Fruit fly (Drosophila melanogaster) whole organism, embryonic: ENCODE measurements around the gene Jhbp5.

Source experiments
- ATbp ChIP-seq: fragments of 200-800 bp; sonication (Bioruptor generic); optimal IDR thresholded peaks from 2 replicates; lab custom pipeline; 2017; ENCODE audit warnings: missing biosample characterization, mild to moderate bottlenecking, missing genetic modification characterization, missing genetic modification reagents
- Ada2b ChIP-seq: fragments of 200-800 bp; sonication (Bioruptor generic); IDR thresholded peaks from 2 replicates; pipeline ENCODE4 v1.3.6; 2022; ENCODE audit warnings: missing biosample characterization, missing genetic modification characterization
- B-H1 ChIP-seq: fragments of 200-800 bp; sonication (Bioruptor generic); IDR thresholded peaks from 3 replicates; pipeline ENCODE4 v1.3.6; 2022; ENCODE audit warnings: missing biosample characterization, missing genetic modification characterization
- CG10654 ChIP-seq: fragments of 200-800 bp; sonication (Bioruptor generic); optimal IDR thresholded peaks from 2 replicates; lab custom pipeline; 2016; ENCODE audit warnings: missing biosample characterization, missing genetic modification characterization
- CG11723 ChIP-seq: fragments of 200-800 bp; sonication (Bioruptor generic); optimal IDR thresholded peaks from 2 replicates; lab custom pipeline; 2017; ENCODE audit warnings: missing biosample characterization, mild to moderate bottlenecking, missing genetic modification characterization
- CG14667 ChIP-seq: fragments of 200-800 bp; sonication (Bioruptor generic); IDR thresholded peaks from 2 replicates; pipeline ENCODE4 v1.3.6; 2022; ENCODE audit warnings: missing biosample characterization, missing genetic modification characterization
- CG14710 ChIP-seq: fragments of 200-800 bp; sonication (Bioruptor generic); optimal IDR thresholded peaks from 3 replicates; lab custom pipeline; 2019; ENCODE audit warnings: missing biosample characterization, mild to moderate bottlenecking, missing genetic modification characterization, moderate library complexity
- CG14965 ChIP-seq: fragments of 200-800 bp; sonication (Bioruptor generic); optimal IDR thresholded peaks from 2 replicates; lab custom pipeline; 2016; ENCODE audit warnings: missing biosample characterization, missing genetic modification characterization, borderline replicate concordance
- CG2129 ChIP-seq: fragments of 200-800 bp; sonication (Bioruptor generic); IDR thresholded peaks from 2 replicates; pipeline ENCODE4 v1.3.6; 2022; ENCODE audit warnings: missing biosample characterization, missing genetic modification characterization; ENCODE audit not compliant: partially characterized antibody
- CG31441 ChIP-seq: fragments of 200-800 bp; sonication (Bioruptor generic); IDR thresholded peaks from 2 replicates; pipeline ENCODE4 v1.3.6; 2022; ENCODE audit warnings: missing biosample characterization, missing genetic modification characterization
- CG42726 ChIP-seq: fragments of 200-800 bp; sonication (Bioruptor generic); IDR thresholded peaks from 2 replicates; pipeline ENCODE4 v1.3.6; 2022; ENCODE audit warnings: missing biosample characterization, missing genetic modification characterization; ENCODE audit not compliant: partially characterized antibody
- CG6272 ChIP-seq: fragments of 200-800 bp; sonication (Bioruptor generic); IDR thresholded peaks from 2 replicates; pipeline ENCODE4 v1.3.6; 2022; ENCODE audit warnings: missing biosample characterization, missing genetic modification characterization
- CG6765 ChIP-seq: fragments of 200-800 bp; sonication (Bioruptor generic); optimal IDR thresholded peaks from 3 replicates; lab custom pipeline; 2017; ENCODE audit warnings: missing biosample characterization, mild to moderate bottlenecking, missing genetic modification characterization
- CG7786 ChIP-seq: fragments of 200-800 bp; sonication (Bioruptor generic); optimal IDR thresholded peaks from 2 replicates; lab custom pipeline; 2016; ENCODE audit warnings: missing biosample characterization, missing genetic modification characterization
- CG9727 ChIP-seq: fragments of 200-800 bp; sonication (Bioruptor generic); optimal IDR thresholded peaks from 3 replicates; lab custom pipeline; 2017; ENCODE audit warnings: missing biosample characterization, mild to moderate bottlenecking, missing genetic modification characterization
- Camta ChIP-seq: fragments of 200-800 bp; sonication (Bioruptor generic); optimal IDR thresholded peaks from 2 replicates; lab custom pipeline; 2016; ENCODE audit warnings: missing biosample characterization, missing genetic modification characterization
- D19A ChIP-seq: fragments of 200-800 bp; optimal IDR thresholded peaks from 3 replicates; lab custom pipeline; 2019; ENCODE audit warnings: missing biosample characterization, mild to moderate bottlenecking, missing genetic modification characterization, moderate library complexity
- Doc3 ChIP-seq: fragments of 200-800 bp; sonication (Bioruptor generic); IDR thresholded peaks from 3 replicates; pipeline ENCODE4 v1.3.6; 2022; ENCODE audit warnings: missing biosample characterization, missing genetic modification characterization; ENCODE audit not compliant: partially characterized antibody
- GATAe ChIP-seq: fragments of 200-800 bp; sonication (Bioruptor generic); conservative IDR thresholded peaks from 2 replicates; pipeline ENCODE4 v1.3.6; 2022; ENCODE audit warnings: missing biosample characterization, missing genetic modification characterization
- Hand ChIP-seq: fragments of 200-800 bp; sonication (Bioruptor generic); optimal IDR thresholded peaks from 2 replicates; lab custom pipeline; 2017; ENCODE audit warnings: mild to moderate bottlenecking, missing biosample characterization, missing genetic modification reagents, missing genetic modification characterization
- Hey ChIP-seq: fragments of 200-800 bp; sonication (Bioruptor generic); optimal IDR thresholded peaks from 3 replicates; lab custom pipeline; 2018; ENCODE audit warnings: missing biosample characterization, mild to moderate bottlenecking, missing genetic modification characterization
- NC2β ChIP-seq: fragments of 200-800 bp; sonication (Bioruptor generic); optimal IDR thresholded peaks from 2 replicates; lab custom pipeline; 2016; ENCODE audit warnings: missing biosample characterization, missing genetic modification characterization
- Nf-YA ChIP-seq: fragments of 200-800 bp; sonication (Bioruptor generic); IDR thresholded peaks from 2 replicates; pipeline ENCODE4 v1.3.6; 2022; ENCODE audit warnings: missing biosample characterization, missing genetic modification characterization
- Nf-YB ChIP-seq: fragments of 200-800 bp; sonication (Bioruptor generic); optimal IDR thresholded peaks from 3 replicates; lab custom pipeline; 2019; ENCODE audit warnings: missing biosample characterization, mild to moderate bottlenecking, missing genetic modification characterization, moderate library complexity
- Oaz ChIP-seq: fragments of 200-800 bp; sonication (Bioruptor generic); IDR thresholded peaks from 2 replicates; pipeline ENCODE4 v1.3.6; 2022; ENCODE audit warnings: missing biosample characterization, missing genetic modification characterization
- Rfx ChIP-seq: fragments of 200-800 bp; sonication (Bioruptor generic); IDR thresholded peaks from 2 replicates; pipeline ENCODE4 v1.3.6; 2022; ENCODE audit warnings: missing biosample characterization, missing genetic modification characterization
- Scr ChIP-seq: fragments of 200-800 bp; sonication (Bioruptor generic); IDR thresholded peaks from 2 replicates; pipeline ENCODE4 v1.3.6; 2022; ENCODE audit warnings: missing biosample characterization, missing genetic modification characterization; ENCODE audit not compliant: partially characterized antibody
- Tbp ChIP-seq: fragments of >200 bp; optimal IDR thresholded peaks from 2 replicates; lab custom pipeline; 2018; ENCODE audit warnings: missing biosample characterization, missing genetic modification characterization
- Xrp1 ChIP-seq: fragments of 200-800 bp; sonication (Bioruptor generic); IDR thresholded peaks from 2 replicates; pipeline ENCODE4 v1.3.6; 2022; ENCODE audit warnings: missing biosample characterization, missing genetic modification characterization
- ase ChIP-seq: fragments of 200-800 bp; sonication (Bioruptor generic); IDR thresholded peaks from 3 replicates; pipeline ENCODE4 v1.3.6; 2022; ENCODE audit warnings: missing biosample characterization, missing genetic modification characterization
- ash1 ChIP-seq: fragments of 200-800 bp; sonication (Bioruptor generic); optimal IDR thresholded peaks from 2 replicates; lab custom pipeline; 2018; ENCODE audit warnings: missing biosample characterization, mild to moderate bottlenecking, missing genetic modification characterization
- bab2 ChIP-seq: fragments of 200-800 bp; sonication (Bioruptor generic); optimal IDR thresholded peaks from 2 replicates; lab custom pipeline; 2016; ENCODE audit warnings: missing biosample characterization, missing genetic modification characterization
- caup ChIP-seq: fragments of 200-800 bp; sonication (Bioruptor generic); optimal IDR thresholded peaks from 3 replicates; lab custom pipeline; 2017; ENCODE audit warnings: missing biosample characterization, mild to moderate bottlenecking, missing genetic modification characterization, moderate library complexity; ENCODE audit not compliant: severe bottlenecking
- cg ChIP-seq: fragments of 200-800 bp; sonication (Bioruptor generic); optimal IDR thresholded peaks from 3 replicates; lab custom pipeline; 2019; ENCODE audit warnings: missing biosample characterization, mild to moderate bottlenecking, missing genetic modification characterization, moderate library complexity
- chm ChIP-seq: fragments of 200-800 bp; sonication (Bioruptor generic); IDR thresholded peaks from 2 replicates; pipeline ENCODE4 v1.3.6; 2022; ENCODE audit warnings: missing biosample characterization, missing genetic modification characterization
- dmrt11E ChIP-seq: fragments of 200-800 bp; sonication (Bioruptor generic); optimal IDR thresholded peaks from 3 replicates; lab custom pipeline; 2018; ENCODE audit warnings: missing biosample characterization, mild to moderate bottlenecking, missing genetic modification characterization, moderate library complexity
- fd96Cb ChIP-seq: fragments of 200-800 bp; sonication (Bioruptor generic); optimal IDR thresholded peaks from 2 replicates; lab custom pipeline; 2018; ENCODE audit warnings: missing biosample characterization, mild to moderate bottlenecking, missing genetic modification characterization, moderate library complexity
- her ChIP-seq: fragments of 200-800 bp; sonication (Bioruptor generic); optimal IDR thresholded peaks from 2 replicates; lab custom pipeline; 2016; ENCODE audit warnings: missing biosample characterization, missing genetic modification characterization
- kay ChIP-seq: fragments of 200-800 bp; sonication (Bioruptor generic); optimal IDR thresholded peaks from 2 replicates; lab custom pipeline; 2016; ENCODE audit warnings: missing biosample characterization, missing genetic modification characterization
- lov ChIP-seq, 2 experiments: fragments of 200-800 bp in 1 of 2; fragments of >200 bp in 1 of 2; sonication (Bioruptor generic) in 1 of 2; IDR thresholded peaks in 1 of 2; optimal IDR thresholded peaks in 1 of 2; 2 replicates in 1 of 2; 3 replicates in 1 of 2; pipeline versions ENCODE4 v1.3.6 to Lab custom; 2017 to 2022; ENCODE audit warnings: missing biosample characterization in 1 of 2, missing genetic modification characterization in 1 of 2
- nerfin-1 ChIP-seq: fragments of 200-800 bp; sonication (Bioruptor generic); optimal IDR thresholded peaks from 3 replicates; lab custom pipeline; 2019; ENCODE audit warnings: missing biosample characterization, mild to moderate bottlenecking, missing genetic modification characterization, moderate library complexity
- odd ChIP-seq: fragments of 200-800 bp; sonication (Bioruptor generic); optimal IDR thresholded peaks from 2 replicates; lab custom pipeline; 2017; ENCODE audit warnings: missing biosample characterization, mild to moderate bottlenecking, missing genetic modification characterization
- pb ChIP-seq: fragments of 200-800 bp; sonication (Bioruptor generic); optimal IDR thresholded peaks from 3 replicates; lab custom pipeline; 2016; ENCODE audit warnings: missing biosample characterization, missing genetic modification characterization
- psq ChIP-seq: fragments of 200-800 bp; sonication (Bioruptor generic); optimal IDR thresholded peaks from 2 replicates; lab custom pipeline; 2017; ENCODE audit warnings: missing biosample characterization, missing genetic modification characterization
- sd ChIP-seq: fragments of 200-800 bp; sonication (Bioruptor generic); optimal IDR thresholded peaks from 3 replicates; lab custom pipeline; 2018; ENCODE audit warnings: missing biosample characterization, mild to moderate bottlenecking, missing genetic modification characterization, moderate library complexity
- tll ChIP-seq, 2 experiments: fragments of 200-800 bp in 1 of 2; fragments of >200 bp in 1 of 2; sonication (Bioruptor generic) in 1 of 2; optimal IDR thresholded peaks; 2 replicates each; lab custom pipeline; 2017 to 2019; ENCODE audit warnings: missing biosample characterization in 2 of 2, missing genetic modification characterization in 2 of 2, mild to moderate bottlenecking in 1 of 2, moderate library complexity in 1 of 2
- unc-4 ChIP-seq: fragments of 200-800 bp; sonication (Bioruptor generic); IDR thresholded peaks from 2 replicates; pipeline ENCODE4 v1.3.6; 2022; ENCODE audit warnings: missing biosample characterization, missing genetic modification characterization; ENCODE audit not compliant: partially characterized antibody
- vvl ChIP-seq: fragments of 200-800 bp; sonication (Bioruptor generic); IDR thresholded peaks from 2 replicates; pipeline ENCODE4 v1.3.6; 2022; ENCODE audit warnings: missing biosample characterization, missing genetic modification characterization
- zen ChIP-seq: fragments of 200-800 bp; sonication (Bioruptor generic); optimal IDR thresholded peaks from 3 replicates; lab custom pipeline; 2018; ENCODE audit warnings: missing biosample characterization, mild to moderate bottlenecking, missing genetic modification characterization, moderate library complexity

The Jhbp5 gene

dm6 chr3R:16006806-16007556 lies 38.9 kb downstream of the Jhbp5 start (continued):
- TF ChIP-seq GATAe (GFP tag; lab: Robert Waterston, UW) (peak; percentile 87), Xrp1 (GFP tag; lab: Robert Waterston, UW) (0 out of 2 replicates have a peak, but pooled peaks have one; percentile 9), kay (GFP tag; lab: Kevin White, UChicago) (no peak), zen (no peak), D19A (tag; lab: Kevin White, UChicago) (peak; percentile 69), Camta (GFP tag; lab: Kevin White, UChicago) (no peak), caup (GFP tag; lab: Kevin White, UChicago) (no peak), CG2129 (GFP tag; lab: Robert Waterston, UW) (no peak), CG14667 (no peak), tll (GFP tag; optimal IDR thresholded peaks at IDR 0.05; lab: Kevin White, UChicago) (peak in 1 of 2 experiments; percentile 80), CG31441 (GFP tag; lab: Robert Waterston, UW) (no peak), sd (tag; lab: Kevin White, UChicago) (peak; percentile 43), fd96Cb (no peak), Hand (GFP tag; lab: Kevin White, UChicago) (no peak), Tbp (GFP tag; lab: Kevin White, UChicago) (no peak), Scr (GFP tag; lab: Robert Waterston, UW) (no peak), CG14965 (GFP tag; lab: Kevin White, UChicago) (no peak), CG7786 (no peak), her (no peak), Doc3 (no peak)
- TF ChIP-seq, all 482 proteins: peak for 20

dm6 chr3R:16005943-16006342 lies 40.0 kb downstream of the Jhbp5 start:
- TF ChIP-seq CG6272 (GFP tag; lab: Robert Waterston, UW) (no peak), Hey (tag; lab: Kevin White, UChicago) (peak; percentile 1), nerfin-1 (tag; lab: Kevin White, UChicago) (peak; percentile 70), CG42726 (no peak), Nf-YB (GFP tag; lab: Kevin White, UChicago) (peak; percentile 42), cg (GFP tag; lab: Kevin White, UChicago) (no peak), odd (peak; percentile 58), CG6765 (GFP tag; lab: Kevin White, UChicago) (peak; percentile 36), CG14710 (tag; lab: Kevin White, UChicago) (peak; percentile 41), NC2β (no peak), CG10654 (GFP tag; lab: Kevin White, UChicago) (no peak), vvl (no peak), B-H1 (GFP tag; lab: Robert Waterston, UW) (no peak), Rfx (no peak), unc-4 (GFP tag; lab: Robert Waterston, UW) (no peak), CG9727 (peak; percentile 37), chm (no peak), Ada2b (GFP tag; lab: Robert Waterston, UW) (no peak), lov (optimal IDR thresholded peaks at IDR 0.05; lab: Kevin White, UChicago) (no peak), lov (GFP tag; IDR thresholded peaks at IDR 0.05; lab: Robert Waterston, UW) (no peak), Nf-YA (GFP tag; lab: Robert Waterston, UW) (no peak), ase (GFP tag; lab: Robert Waterston, UW) (no peak), psq (GFP tag; lab: Kevin White, UChicago) (no peak), dmrt11E (tag; lab: Kevin White, UChicago) (peak; percentile 37), pb (GFP tag; lab: Kevin White, UChicago) (no peak), bab2 (peak; percentile 55), ash1 (no peak), CG11723 (peak; percentile 52), ATbp (peak; percentile 84), Oaz (GFP tag; lab: Robert Waterston, UW) (no peak)
